Worm (Caenorhabditis elegans): Measurements from ENCODE around the gene str-92.

DNA sequence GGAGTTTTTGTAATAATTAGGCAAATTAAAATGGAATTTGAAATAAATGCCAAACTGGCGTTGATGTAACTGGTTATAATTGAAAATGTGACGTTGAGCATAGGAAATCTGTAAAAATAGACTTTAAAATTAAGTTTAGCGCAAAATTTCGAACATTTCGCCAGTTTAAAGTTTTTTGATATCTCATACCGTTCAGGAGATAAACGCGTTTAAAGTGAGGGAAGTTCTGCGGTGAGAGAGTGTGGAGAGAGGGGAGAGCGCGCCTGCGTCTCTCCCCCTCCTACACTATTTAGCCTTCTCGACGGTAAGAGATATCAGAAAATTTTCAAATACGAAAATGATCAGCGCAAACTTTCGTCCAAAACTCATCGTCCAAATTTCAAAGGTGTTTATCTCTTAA is at the start of gene str-92:
- TF ChIP-seq alr-1 (tag; optimal IDR thresholded peaks at IDR 0.05) (no peak), F13H6.1 (tag; optimal IDR thresholded peaks at IDR 0.05) (no peak)
